Fruit fly (Drosophila melanogaster) whole organism, prepupa: ENCODE measurements around the gene Usp1.

Experiments
- CG11762 ChIP-seq: fragments of 200-800 bp; sonication (Bioruptor generic); optimal IDR thresholded peaks from 3 replicates; lab custom pipeline; 2016; ENCODE audit warnings: missing biosample characterization, missing genetic modification characterization; ENCODE audit not compliant: insufficient read depth
- CG8632 ChIP-seq: fragments of 200-800 bp; sonication (Bioruptor generic); optimal IDR thresholded peaks from 3 replicates; lab custom pipeline; 2016; ENCODE audit warnings: missing biosample characterization, missing genetic modification characterization
- Eip93F ChIP-seq: fragments of 200-800 bp; sonication (Bioruptor generic); optimal IDR thresholded peaks from 2 replicates; lab custom pipeline; 2016; ENCODE audit warnings: missing biosample characterization, mild to moderate bottlenecking, missing genetic modification characterization
- Hr39 ChIP-seq: fragments of 200-800 bp; sonication (Bioruptor generic); optimal IDR thresholded peaks from 2 replicates; lab custom pipeline; 2016; ENCODE audit warnings: missing biosample characterization, missing genetic modification characterization
- Smox ChIP-seq: fragments of 200-800 bp; sonication (Bioruptor generic); optimal IDR thresholded peaks from 3 replicates; lab custom pipeline; 2016; ENCODE audit warnings: missing biosample characterization, missing genetic modification characterization
- Sox15 ChIP-seq: fragments of 200-800 bp; sonication (Bioruptor generic); optimal IDR thresholded peaks from 3 replicates; lab custom pipeline; 2016; ENCODE audit warnings: missing biosample characterization, missing genetic modification characterization
- achi ChIP-seq: fragments of 200-800 bp; sonication (Bioruptor generic); optimal IDR thresholded peaks from 3 replicates; lab custom pipeline; 2016; ENCODE audit warnings: missing biosample characterization, missing genetic modification characterization
- eg ChIP-seq: fragments of 200-800 bp; sonication (Bioruptor generic); IDR thresholded peaks from 3 replicates; pipeline ENCODE4 v1.3.6; 2022; ENCODE audit warnings: missing biosample characterization, missing genetic modification characterization
- spab ChIP-seq: fragments of 200-800 bp; sonication (Bioruptor generic); optimal IDR thresholded peaks from 2 replicates; lab custom pipeline; 2017; ENCODE audit warnings: missing biosample characterization, mild to moderate bottlenecking, missing genetic modification characterization, missing genetic modification reagents

DNA sequence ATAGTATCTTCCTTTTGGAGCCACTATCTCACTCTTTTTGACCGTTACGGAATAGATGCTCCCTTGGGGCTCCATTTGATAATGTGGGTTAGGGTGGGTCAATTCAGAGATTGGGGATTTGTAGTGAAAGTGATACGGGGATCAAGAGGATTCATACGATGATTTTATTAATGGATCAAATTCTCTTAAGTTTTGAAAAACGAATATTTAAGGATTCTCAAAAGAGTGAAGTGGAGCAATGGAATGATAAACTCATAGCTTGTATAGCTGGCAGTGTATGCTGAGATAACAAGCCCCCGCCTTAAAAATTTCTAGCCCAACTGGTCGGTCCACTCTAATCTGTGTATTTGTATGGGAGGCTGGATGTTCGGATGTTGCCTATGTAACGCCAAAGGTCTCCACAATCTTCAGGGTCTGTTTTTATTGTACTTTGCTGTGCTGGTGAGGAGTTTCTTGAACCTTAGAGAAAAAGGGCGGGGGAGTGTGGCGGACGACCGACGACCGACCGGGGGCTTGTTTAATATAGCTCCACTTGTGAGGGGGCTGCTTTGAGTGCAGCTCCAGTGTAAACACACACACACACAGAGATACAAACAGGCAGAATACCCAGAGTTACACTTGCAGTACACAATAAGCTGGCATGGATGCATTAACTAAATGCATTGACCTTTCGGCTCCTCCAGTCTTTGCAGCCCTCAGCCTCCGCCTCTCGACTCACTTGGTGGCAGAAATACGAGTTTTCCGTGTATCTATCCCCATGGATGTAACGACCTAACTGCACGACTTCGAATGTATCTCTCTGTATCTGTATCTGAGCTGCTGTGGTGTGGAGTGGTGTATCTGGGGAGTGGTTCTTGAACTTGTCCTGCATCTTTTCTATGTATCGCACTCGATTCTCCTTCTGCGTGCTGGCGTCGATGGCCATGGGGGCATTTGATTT, 51.9 kb downstream of the Usp1 start:
- TF ChIP-seq CG11762 (GFP tag; lab: Kevin White, UChicago) (peak; percentile 54), spab (GFP tag; lab: Kevin White, UChicago) (peak; percentile 44), eg (GFP tag; lab: Robert Waterston, UW) (peak; percentile 49; the same call in 2 of the 3 replicates), Eip93F (GFP tag; lab: Kevin White, UChicago) (no peak), Sox15 (GFP tag; lab: Kevin White, UChicago) (no peak), Smox (GFP tag; lab: Kevin White, UChicago) (no peak), CG8632 (GFP tag; lab: Kevin White, UChicago) (no peak), Hr39 (GFP tag; lab: Kevin White, UChicago) (no peak), achi (peak; percentile 32)
